Worm (Caenorhabditis elegans) whole organism, late embryonic: ENCODE results near the gene fut-6.

Experiments
- C38D4.7 ChIP-seq: fragments of 200-800 bp; sonication (Bioruptor generic); optimal IDR thresholded peaks from 2 replicates; lab custom pipeline; 2018; ENCODE audit warnings: mild to moderate bottlenecking, missing genetic modification characterization, moderate library complexity, missing compliant biosample characterization
- F13H6.1 ChIP-seq: sonication (generic microtip); optimal IDR thresholded peaks from 2 replicates; lab custom pipeline; 2016; ENCODE audit warnings: missing genetic modification characterization, missing compliant biosample characterization
- K09A11.1 ChIP-seq: sonication (generic microtip); optimal IDR thresholded peaks from 2 replicates; lab custom pipeline; 2017; ENCODE audit warnings: antibody characterized with exemption, mild to moderate bottlenecking, missing genetic modification characterization, missing compliant biosample characterization; ENCODE audit not compliant: insufficient read depth
- T23F11.4 ChIP-seq: fragments of 200-800 bp; sonication (Bioruptor generic); optimal IDR thresholded peaks from 2 replicates; lab custom pipeline; 2018; ENCODE audit warnings: mild to moderate bottlenecking, missing genetic modification characterization, missing compliant biosample characterization
- ama-1 ChIP-seq: fragments of 150-350 bp; optimal IDR thresholded peaks from 2 replicates; lab custom pipeline; 2014
- ceh-14 ChIP-seq: sonication (generic microtip); optimal IDR thresholded peaks from 2 replicates; lab custom pipeline; 2016; ENCODE audit warnings: missing genotype, missing genetic modification characterization, missing compliant biosample characterization
- ceh-18 ChIP-seq: sonication (generic microtip); optimal IDR thresholded peaks from 2 replicates; lab custom pipeline; 2016; ENCODE audit warnings: missing genetic modification characterization, missing compliant biosample characterization
- ceh-2 ChIP-seq: sonication (generic microtip); optimal IDR thresholded peaks from 2 replicates; lab custom pipeline; 2016; ENCODE audit warnings: missing genotype, missing genetic modification characterization, missing compliant biosample characterization
- ceh-22 ChIP-seq: sonication (generic microtip); optimal IDR thresholded peaks from 2 replicates; lab custom pipeline; 2017; ENCODE audit warnings: missing biosample characterization, missing genetic modification characterization
- ceh-34 ChIP-seq: sonication (generic microtip); optimal IDR thresholded peaks from 2 replicates; lab custom pipeline; 2016; ENCODE audit warnings: mild to moderate bottlenecking, missing genetic modification characterization, missing compliant biosample characterization
- ceh-48 ChIP-seq: sonication (generic microtip); optimal IDR thresholded peaks from 2 replicates; lab custom pipeline; 2016; ENCODE audit warnings: missing genetic modification characterization, inconsistent platforms, missing compliant biosample characterization
- ceh-9 ChIP-seq: sonication (generic microtip); optimal IDR thresholded peaks from 2 replicates; lab custom pipeline; 2016; ENCODE audit warnings: mild to moderate bottlenecking, missing genetic modification characterization, inconsistent platforms, missing compliant biosample characterization
- che-1 ChIP-seq: sonication (generic microtip); optimal IDR thresholded peaks from 2 replicates; lab custom pipeline; 2016; ENCODE audit warnings: mild to moderate bottlenecking, missing genetic modification characterization, missing compliant biosample characterization
- dmd-4 ChIP-seq: sonication (generic microtip); optimal IDR thresholded peaks from 2 replicates; lab custom pipeline; 2016; ENCODE audit warnings: borderline replicate concordance, missing genetic modification characterization, missing compliant biosample characterization
- dve-1 ChIP-seq: sonication (generic microtip); optimal IDR thresholded peaks from 2 replicates; lab custom pipeline; 2017; ENCODE audit warnings: antibody characterized with exemption, mild to moderate bottlenecking, missing genetic modification characterization, missing compliant biosample characterization
- elt-2 ChIP-seq: sonication (generic microtip); optimal IDR thresholded peaks from 2 replicates; lab custom pipeline; 2016; ENCODE audit warnings: missing genetic modification reagents, missing genetic modification characterization, missing compliant biosample characterization
- elt-4 ChIP-seq: sonication (generic microtip); optimal IDR thresholded peaks from 2 replicates; lab custom pipeline; 2016; ENCODE audit warnings: missing genetic modification characterization, missing compliant biosample characterization
- fax-1 ChIP-seq: sonication (generic microtip); optimal IDR thresholded peaks from 2 replicates; lab custom pipeline; 2016; ENCODE audit warnings: missing genotype, missing genetic modification characterization, missing compliant biosample characterization
- fkh-10 ChIP-seq: fragments of 150-350 bp; optimal IDR thresholded peaks from 2 replicates; lab custom pipeline; 2014; ENCODE audit warnings: missing biosample characterization, missing genetic modification reagents, missing genetic modification characterization
- hlh-6 ChIP-seq: sonication (generic microtip); optimal IDR thresholded peaks from 2 replicates; lab custom pipeline; 2016; ENCODE audit warnings: missing genotype, missing genetic modification characterization, missing compliant biosample characterization
- hlh-8 ChIP-seq: sonication (generic microtip); optimal IDR thresholded peaks from 2 replicates; lab custom pipeline; 2016; ENCODE audit warnings: missing genotype, missing genetic modification characterization, missing compliant biosample characterization
- lin-11 ChIP-seq: fragments of 200-800 bp; sonication (Bioruptor generic); optimal IDR thresholded peaks from 2 replicates; lab custom pipeline; 2018; ENCODE audit warnings: mild to moderate bottlenecking, missing genetic modification characterization, missing compliant biosample characterization
- madf-2 ChIP-seq: sonication (generic microtip); optimal IDR thresholded peaks from 2 replicates; lab custom pipeline; 2017; ENCODE audit warnings: missing genetic modification characterization, missing compliant biosample characterization
- mec-3 ChIP-seq: sonication (generic microtip); optimal IDR thresholded peaks from 2 replicates; lab custom pipeline; 2016; ENCODE audit warnings: borderline replicate concordance, missing genetic modification characterization, missing compliant biosample characterization
- nhr-11 ChIP-seq: fragments of 150-350 bp; optimal IDR thresholded peaks from 2 replicates; lab custom pipeline; 2014; ENCODE audit warnings: missing biosample characterization, missing genetic modification characterization
- npax-4 ChIP-seq: sonication (generic microtip); optimal IDR thresholded peaks from 2 replicates; lab custom pipeline; 2016; ENCODE audit warnings: missing genetic modification characterization, missing compliant biosample characterization
- pag-3 ChIP-seq: sonication (generic microtip); optimal IDR thresholded peaks from 2 replicates; lab custom pipeline; 2016; ENCODE audit warnings: missing compliant biosample characterization, missing genetic modification characterization, borderline replicate concordance
- pat-9 ChIP-seq: fragments of 200-800 bp; sonication (Bioruptor generic); optimal IDR thresholded peaks from 2 replicates; lab custom pipeline; 2018; ENCODE audit warnings: mild to moderate bottlenecking, missing genetic modification characterization, moderate library complexity, missing compliant biosample characterization
- pax-1 ChIP-seq: fragments of 150-350 bp; optimal IDR thresholded peaks from 2 replicates; lab custom pipeline; 2014; ENCODE audit warnings: missing biosample characterization, missing genetic modification characterization
- pha-4 ChIP-seq: fragments of 150-350 bp; optimal IDR thresholded peaks from 2 replicates; lab custom pipeline; 2018; ENCODE audit warnings: missing biosample characterization, missing genetic modification reagents, missing genetic modification characterization
- pqm-1 ChIP-seq: sonication (generic microtip); optimal IDR thresholded peaks from 2 replicates; lab custom pipeline; 2016; ENCODE audit warnings: missing genetic modification characterization, missing compliant biosample characterization
- pros-1 ChIP-seq: fragments of 150-350 bp; optimal IDR thresholded peaks from 2 replicates; lab custom pipeline; 2014; ENCODE audit warnings: missing biosample characterization, missing genetic modification reagents, missing genetic modification characterization
- ref-2 ChIP-seq: sonication (generic microtip); optimal IDR thresholded peaks from 2 replicates; lab custom pipeline; 2016; ENCODE audit warnings: missing genetic modification characterization, missing compliant biosample characterization
- rnt-1 ChIP-seq: sonication (generic microtip); optimal IDR thresholded peaks from 2 replicates; lab custom pipeline; 2016; ENCODE audit warnings: missing genetic modification characterization, missing compliant biosample characterization
- sdc-2 ChIP-seq: sonication (generic microtip); optimal IDR thresholded peaks from 2 replicates; lab custom pipeline; 2016; ENCODE audit warnings: missing genotype, missing genetic modification characterization, missing compliant biosample characterization
- sox-2 ChIP-seq: fragments of 200-800 bp; sonication (Bioruptor generic); IDR thresholded peaks from 2 replicates; pipeline ENCODE4 v1.3.6; 2022; ENCODE audit warnings: missing genetic modification reagents, missing genetic modification characterization, missing compliant biosample characterization
- tbx-2 ChIP-seq: sonication (generic microtip); optimal IDR thresholded peaks from 2 replicates; lab custom pipeline; 2016; ENCODE audit warnings: missing genetic modification characterization, missing compliant biosample characterization
- tbx-7 ChIP-seq: sonication (generic microtip); optimal IDR thresholded peaks from 2 replicates; lab custom pipeline; 2016; ENCODE audit warnings: missing genotype, missing genetic modification characterization, missing compliant biosample characterization
- ttx-3 ChIP-seq: sonication (generic microtip); optimal IDR thresholded peaks from 2 replicates; lab custom pipeline; 2016; ENCODE audit warnings: missing genetic modification reagents, missing genetic modification characterization, missing compliant biosample characterization
- unc-3 ChIP-seq, 2 experiments: fragments of 200-800 bp in 1 of 2; sonication (Bioruptor generic) in 1 of 2; sonication (generic microtip) in 1 of 2; conservative IDR thresholded peaks in 1 of 2; optimal IDR thresholded peaks in 1 of 2; 2 replicates each; pipeline versions ENCODE4 v1.3.6 to Lab custom; 2016 to 2022; ENCODE audit warnings: missing compliant biosample characterization in 2 of 2, missing genetic modification characterization in 2 of 2, missing genetic modification reagents in 1 of 2
- unc-42 ChIP-seq: sonication (generic microtip); optimal IDR thresholded peaks from 2 replicates; lab custom pipeline; 2016; ENCODE audit warnings: missing genotype, missing genetic modification characterization, missing compliant biosample characterization
- unc-55 ChIP-seq: sonication (generic microtip); optimal IDR thresholded peaks from 2 replicates; lab custom pipeline; 2017; ENCODE audit warnings: missing biosample characterization, missing genetic modification reagents, missing genetic modification characterization
- unc-86 ChIP-seq: sonication (generic microtip); optimal IDR thresholded peaks from 2 replicates; lab custom pipeline; 2016; ENCODE audit warnings: missing genetic modification characterization, missing compliant biosample characterization

Gene fut-6

ce11 chrII:4638891-4639290 is 16.8 kb downstream of the fut-6 start:
- TF ChIP-seq unc-55 (GFP tag; lab: Kevin White, UChicago) (no peak), tbx-2 (no peak), hlh-8 (no peak), elt-2 (tag; lab: Kevin White, UChicago) (no peak), dve-1 (tag; lab: Kevin White, UChicago) (no peak), unc-86 (tag; lab: Kevin White, UChicago) (no peak), hlh-6 (no peak), pha-4 (tag; lab: Kevin White, UChicago) (no peak), fkh-10 (GFP tag; lab: Kevin White, UChicago) (no peak), unc-42 (tag; lab: Kevin White, UChicago) (no peak), pax-1 (tag; lab: Kevin White, UChicago) (no peak), T23F11.4 (GFP tag; lab: Kevin White, UChicago) (no peak), nhr-11 (tag; lab: Kevin White, UChicago) (no peak), ama-1 (lab: Kevin White, UChicago) (no peak)

ce11 chrII:4638241-4638640 is 17.5 kb downstream of the fut-6 start, which contains the start of gene che-10:
Gene che-10, minus strand, starts transcription at chrII:4638341.
- no peak for TF ChIP-seq pat-9 (tag; lab: Kevin White, UChicago)
- no peak for TF ChIP-seq ceh-18 (tag; lab: Kevin White, UChicago)
- no peak for TF ChIP-seq mec-3
- TF ChIP-seq unc-86 (tag; lab: Kevin White, UChicago), result no peak
- TF ChIP-seq pqm-1 (tag; lab: Kevin White, UChicago), result no peak
- no peak for TF ChIP-seq C38D4.7
- TF ChIP-seq ceh-9 (tag; lab: Kevin White, UChicago), result no peak
- no peak for TF ChIP-seq ceh-14
- no peak for TF ChIP-seq ceh-22 (tag; lab: Kevin White, UChicago)
- no peak for TF ChIP-seq unc-55 (GFP tag; lab: Kevin White, UChicago)
- no peak for TF ChIP-seq T23F11.4 (GFP tag; lab: Kevin White, UChicago)
- no peak for TF ChIP-seq pax-1 (tag; lab: Kevin White, UChicago)
- no peak for TF ChIP-seq pag-3
- TF ChIP-seq madf-2 (tag; lab: Kevin White, UChicago), result no peak
- TF ChIP-seq, all 69 proteins: peak for 0

DNA sequence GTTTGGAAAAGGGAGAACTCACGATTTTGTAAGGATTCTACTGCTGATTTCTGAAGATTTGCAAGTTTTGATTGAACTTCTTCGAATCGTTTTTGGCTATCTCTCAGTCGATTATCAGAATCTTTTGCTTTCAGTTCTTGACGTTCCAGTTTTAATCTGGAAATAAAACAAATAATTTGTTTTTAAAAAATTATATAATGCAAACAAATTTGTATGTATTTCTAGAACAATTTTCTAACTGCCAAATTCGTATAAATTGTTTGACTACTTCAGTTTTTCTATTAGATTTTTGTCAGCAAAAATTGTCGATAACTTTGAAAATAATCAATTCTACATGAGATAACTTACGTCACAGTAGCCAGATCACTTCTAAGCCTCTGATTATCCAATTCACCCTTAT is 24.3 kb downstream of the fut-6 start:
- no peak for TF ChIP-seq ama-1 (lab: Kevin White, UChicago)
- TF ChIP-seq fax-1, result no peak
- TF ChIP-seq npax-4 (tag; lab: Kevin White, UChicago), result no peak
- TF ChIP-seq mec-3, result no peak
- no peak for TF ChIP-seq sox-2 (GFP tag; lab: Robert Waterston, UW)
- TF ChIP-seq pax-1 (tag; lab: Kevin White, UChicago), result no peak
- TF ChIP-seq unc-42 (tag; lab: Kevin White, UChicago), result no peak
- TF ChIP-seq F13H6.1 (tag; lab: Kevin White, UChicago), result no peak
- no peak for TF ChIP-seq unc-55 (GFP tag; lab: Kevin White, UChicago)
- TF ChIP-seq dmd-4, result no peak
- no peak for TF ChIP-seq elt-4 (tag; lab: Kevin White, UChicago)
- TF ChIP-seq K09A11.1 (tag; lab: Kevin White, UChicago), result no peak
- no peak for TF ChIP-seq rnt-1
- TF ChIP-seq, all 69 proteins: peak for 0

- no peak for TF ChIP-seq tbx-7 (tag; lab: Kevin White, UChicago)
- no peak for TF ChIP-seq che-1 (tag; lab: Kevin White, UChicago)
- TF ChIP-seq unc-42 (tag; lab: Kevin White, UChicago), result no peak
- no peak for TF ChIP-seq fkh-10 (GFP tag; lab: Kevin White, UChicago)
- TF ChIP-seq unc-55 (GFP tag; lab: Kevin White, UChicago), result no peak
- TF ChIP-seq K09A11.1 (tag; lab: Kevin White, UChicago), result no peak
- TF ChIP-seq dve-1 (tag; lab: Kevin White, UChicago), result no peak
- no peak for TF ChIP-seq ceh-2 (tag; lab: Kevin White, UChicago)
- TF ChIP-seq ceh-48 (tag; lab: Kevin White, UChicago), result no peak
- TF ChIP-seq madf-2 (tag; lab: Kevin White, UChicago), result no peak
- TF ChIP-seq lin-11, result no peak
- no peak for TF ChIP-seq ceh-14
- no peak for TF ChIP-seq sdc-2 (tag; lab: Kevin White, UChicago)
- no peak for TF ChIP-seq ref-2
- no peak for TF ChIP-seq unc-3 (GFP tag; conservative IDR thresholded peaks at IDR 0.05; lab: Robert Waterston, UW)
- no peak for TF ChIP-seq unc-3 (tag; optimal IDR thresholded peaks at IDR 0.05; lab: Kevin White, UChicago)
- no peak for TF ChIP-seq fax-1
- no peak for TF ChIP-seq npax-4 (tag; lab: Kevin White, UChicago)
- no peak for TF ChIP-seq ttx-3 (tag; lab: Kevin White, UChicago)
- TF ChIP-seq pros-1 (tag; lab: Kevin White, UChicago), result no peak
- TF ChIP-seq ceh-34 (tag; lab: Kevin White, UChicago), result no peak
These were observed 29.1 kb downstream of the fut-6 start, which contains the start of gene F35D11.1 for ce11 chrII:4626606-4627005. Gene F35D11.1, plus strand, starts transcription at chrII:4626906.
